Worm (Caenorhabditis elegans) whole organism, young adult: Measurements from ENCODE around the gene srh-47.

ENCODE experiments used
- D2030.7 ChIP-seq: fragments of 200-800 bp; sonication (Bioruptor generic); IDR thresholded peaks from 2 replicates; pipeline ENCODE4 v1.3.6; 2022; ENCODE audit warnings: missing genetic modification reagents, missing genetic modification characterization, missing compliant biosample characterization
- F23B12.7 ChIP-seq: sonication (generic microtip); optimal IDR thresholded peaks from 2 replicates; lab custom pipeline; 2017; ENCODE audit warnings: missing genetic modification characterization, mild to moderate bottlenecking, missing compliant biosample characterization, antibody characterized with exemption, moderate library complexity; ENCODE audit not compliant: insufficient read depth
- F33H1.4 ChIP-seq: fragments of 200-800 bp; sonication (Bioruptor generic); IDR thresholded peaks from 2 replicates; pipeline ENCODE4 v1.3.6; 2022; ENCODE audit warnings: missing genetic modification reagents, missing genetic modification characterization, missing compliant biosample characterization
- F39B2.1 ChIP-seq: fragments of 200-800 bp; sonication (Bioruptor generic); IDR thresholded peaks from 2 replicates; pipeline ENCODE4 v1.3.6; 2022; ENCODE audit warnings: missing genetic modification reagents, missing genetic modification characterization, missing compliant biosample characterization
- F57A8.1 ChIP-seq: fragments of 200-800 bp; sonication (Bioruptor generic); optimal IDR thresholded peaks from 2 replicates; lab custom pipeline; 2018; ENCODE audit warnings: mild to moderate bottlenecking, missing genetic modification characterization, moderate library complexity, missing compliant biosample characterization
- F57C9.4 ChIP-seq: sonication (generic microtip); optimal IDR thresholded peaks from 2 replicates; lab custom pipeline; 2017; ENCODE audit warnings: mild to moderate bottlenecking, missing genetic modification characterization, missing compliant biosample characterization
- K11D2.4 ChIP-seq: fragments of 200-800 bp; sonication (Bioruptor generic); IDR thresholded peaks from 2 replicates; pipeline ENCODE4 v1.3.6; 2022; ENCODE audit warnings: missing genetic modification reagents, missing genetic modification characterization, missing compliant biosample characterization
- K12H6.12 ChIP-seq: fragments of 200-800 bp; sonication (Bioruptor generic); optimal IDR thresholded peaks from 2 replicates; lab custom pipeline; 2018; ENCODE audit warnings: mild to moderate bottlenecking, missing genetic modification characterization, missing compliant biosample characterization
- Y53G8AR.9 ChIP-seq: fragments of 200-800 bp; sonication (Bioruptor generic); conservative IDR thresholded peaks from 2 replicates; pipeline ENCODE4 v1.3.6; 2022; ENCODE audit warnings: missing genetic modification reagents, missing genetic modification characterization, missing compliant biosample characterization
- Y67H2A.10 ChIP-seq: fragments of 200-800 bp; sonication (Bioruptor generic); conservative IDR thresholded peaks from 2 replicates; pipeline ENCODE4 v1.3.6; 2022; ENCODE audit warnings: missing genetic modification reagents, missing genetic modification characterization, missing compliant biosample characterization
- akir-1 ChIP-seq: fragments of 200-800 bp; sonication (Bioruptor generic); optimal IDR thresholded peaks from 2 replicates; lab custom pipeline; 2018; ENCODE audit warnings: mild to moderate bottlenecking, missing genetic modification characterization, moderate library complexity, missing compliant biosample characterization
- aptf-2 ChIP-seq: fragments of 200-800 bp; sonication (Bioruptor generic); conservative IDR thresholded peaks from 2 replicates; pipeline ENCODE4 v1.3.6; 2022; ENCODE audit warnings: missing genetic modification reagents, missing genetic modification characterization, missing compliant biosample characterization
- atf-7 ChIP-seq: sonication (generic microtip); optimal IDR thresholded peaks from 2 replicates; lab custom pipeline; 2017; ENCODE audit warnings: mild to moderate bottlenecking, missing genetic modification characterization, missing compliant biosample characterization
- athp-1 ChIP-seq: sonication (generic microtip); optimal IDR thresholded peaks from 2 replicates; lab custom pipeline; 2017; ENCODE audit warnings: mild to moderate bottlenecking, missing genetic modification characterization, missing compliant biosample characterization
- attf-5 ChIP-seq: fragments of 200-800 bp; sonication (Bioruptor generic); optimal IDR thresholded peaks from 2 replicates; lab custom pipeline; 2018; ENCODE audit warnings: mild to moderate bottlenecking, missing genetic modification characterization, missing compliant biosample characterization
- attf-6 ChIP-seq: fragments of 200-800 bp; sonication (Bioruptor generic); IDR thresholded peaks from 2 replicates; pipeline ENCODE4 v1.3.6; 2022; ENCODE audit warnings: missing genetic modification reagents, missing genetic modification characterization, missing compliant biosample characterization
- bed-1 ChIP-seq: fragments of 200-800 bp; sonication (Bioruptor generic); IDR thresholded peaks from 2 replicates; pipeline ENCODE4 v1.3.6; 2022; ENCODE audit warnings: missing genetic modification reagents, missing genetic modification characterization, missing compliant biosample characterization
- cebp-1 ChIP-seq, 2 experiments: fragments of 200-800 bp in 1 of 2; sonication (Bioruptor generic) in 1 of 2; sonication (generic microtip) in 1 of 2; IDR thresholded peaks in 1 of 2; optimal IDR thresholded peaks in 1 of 2; 2 replicates each; pipeline versions ENCODE4 v1.3.6 to Lab custom; 2017 to 2022; ENCODE audit warnings: missing compliant biosample characterization in 2 of 2, missing genetic modification characterization in 2 of 2, mild to moderate bottlenecking in 1 of 2, missing genetic modification reagents in 1 of 2, moderate library complexity in 1 of 2
- ceh-27 ChIP-seq: fragments of 200-800 bp; sonication (Bioruptor generic); optimal IDR thresholded peaks from 2 replicates; lab custom pipeline; 2018; ENCODE audit warnings: mild to moderate bottlenecking, missing genetic modification characterization, moderate library complexity, missing compliant biosample characterization
- ceh-40 ChIP-seq: fragments of 200-800 bp; sonication (Bioruptor generic); IDR thresholded peaks from 2 replicates; pipeline ENCODE4 v1.3.6; 2022; ENCODE audit warnings: missing genetic modification characterization, missing compliant biosample characterization
- dpff-1 ChIP-seq: sonication (generic microtip); optimal IDR thresholded peaks from 2 replicates; lab custom pipeline; 2017; ENCODE audit warnings: mild to moderate bottlenecking, missing genetic modification characterization, missing compliant biosample characterization
- egl-44 ChIP-seq: fragments of 200-800 bp; sonication (Bioruptor generic); IDR thresholded peaks from 2 replicates; pipeline ENCODE4 v1.3.6; 2022; ENCODE audit warnings: missing genetic modification reagents, missing genetic modification characterization, missing compliant biosample characterization
- egrh-3 ChIP-seq: fragments of 200-800 bp; sonication (Bioruptor generic); IDR thresholded peaks from 2 replicates; pipeline ENCODE4 v1.3.6; 2022; ENCODE audit warnings: missing genetic modification reagents, missing genetic modification characterization, missing compliant biosample characterization
- ekl-4 ChIP-seq: fragments of 200-800 bp; sonication (Bioruptor generic); IDR thresholded peaks from 2 replicates; pipeline ENCODE4 v1.3.6; 2022; ENCODE audit warnings: missing genetic modification reagents, missing genetic modification characterization, missing compliant biosample characterization
- hlh-12 ChIP-seq: sonication (generic microtip); optimal IDR thresholded peaks from 2 replicates; lab custom pipeline; 2016; ENCODE audit warnings: missing genetic modification characterization, missing compliant biosample characterization
- hmg-1.2 ChIP-seq: fragments of 200-800 bp; sonication (Bioruptor generic); IDR thresholded peaks from 2 replicates; pipeline ENCODE4 v1.3.6; 2022; ENCODE audit warnings: missing genetic modification reagents, missing genetic modification characterization, missing compliant biosample characterization
- hsf-1 ChIP-seq: fragments of 200-800 bp; sonication (Bioruptor generic); IDR thresholded peaks from 2 replicates; pipeline ENCODE4 v1.3.6; 2022; ENCODE audit warnings: missing genetic modification reagents, missing genetic modification characterization, missing compliant biosample characterization
- madf-6 ChIP-seq: fragments of 200-800 bp; sonication (Bioruptor generic); IDR thresholded peaks from 2 replicates; pipeline ENCODE4 v1.3.6; 2022; ENCODE audit warnings: missing genetic modification reagents, missing genetic modification characterization, missing compliant biosample characterization
- madf-8 ChIP-seq: fragments of 200-800 bp; sonication (Bioruptor generic); conservative IDR thresholded peaks from 2 replicates; pipeline ENCODE4 v1.3.6; 2022; ENCODE audit warnings: missing genetic modification reagents, missing genetic modification characterization, missing compliant biosample characterization
- mcd-1 ChIP-seq: fragments of 200-800 bp; sonication (Bioruptor generic); IDR thresholded peaks from 2 replicates; pipeline ENCODE4 v1.3.6; 2022; ENCODE audit warnings: missing genetic modification reagents, missing genetic modification characterization, missing compliant biosample characterization
- nfya-1 ChIP-seq: sonication (generic microtip); optimal IDR thresholded peaks from 2 replicates; lab custom pipeline; 2017; ENCODE audit warnings: antibody characterized with exemption, missing compliant biosample characterization, missing genetic modification characterization, borderline replicate concordance; ENCODE audit not compliant: insufficient read depth
- nfya-2 ChIP-seq: fragments of 200-800 bp; sonication (Bioruptor generic); IDR thresholded peaks from 2 replicates; pipeline ENCODE4 v1.3.6; 2022; ENCODE audit warnings: missing genetic modification reagents, missing genetic modification characterization, missing compliant biosample characterization
- nfyb-1 ChIP-seq: fragments of 200-800 bp; sonication (Bioruptor generic); IDR thresholded peaks from 2 replicates; pipeline ENCODE4 v1.3.6; 2022; ENCODE audit warnings: missing genetic modification reagents, missing genetic modification characterization, missing compliant biosample characterization
- nhr-120 ChIP-seq: fragments of 200-800 bp; sonication (Bioruptor generic); IDR thresholded peaks from 2 replicates; pipeline ENCODE4 v1.3.6; 2022; ENCODE audit warnings: missing genetic modification characterization, missing compliant biosample characterization
- nhr-80 ChIP-seq: sonication (generic microtip); optimal IDR thresholded peaks from 2 replicates; lab custom pipeline; 2016; ENCODE audit warnings: missing genetic modification characterization, missing compliant biosample characterization
- pbrm-1 ChIP-seq: fragments of 200-800 bp; sonication (Bioruptor generic); IDR thresholded peaks from 2 replicates; pipeline ENCODE4 v1.3.6; 2022; ENCODE audit warnings: missing genetic modification reagents, missing genetic modification characterization, missing compliant biosample characterization
- pha-4 ChIP-seq: fragments of 150-350 bp; sonication (generic microtip); optimal IDR thresholded peaks from 2 replicates; lab custom pipeline; 2014; ENCODE audit warnings: missing biosample characterization, missing genetic modification reagents, missing genetic modification characterization
- sea-2 ChIP-seq: fragments of 200-800 bp; sonication (Bioruptor generic); IDR thresholded peaks from 2 replicates; pipeline ENCODE4 v1.3.6; 2022; ENCODE audit warnings: missing genetic modification characterization, missing compliant biosample characterization
- snpc-1.1 ChIP-seq: sonication (generic microtip); optimal IDR thresholded peaks from 2 replicates; lab custom pipeline; 2017; ENCODE audit warnings: missing genetic modification characterization, mild to moderate bottlenecking, missing compliant biosample characterization, antibody characterized with exemption, moderate library complexity, missing genotype, missing genetic modification reagents; ENCODE audit not compliant: insufficient read depth
- snpc-4 ChIP-seq, 5 experiments: fragments of 150-350 bp in 1 of 5; sonication (generic microtip) in 4 of 5; optimal IDR thresholded peaks; 2 replicates each; lab custom pipeline; 2014 to 2018; ENCODE audit warnings: missing genetic modification characterization in 5 of 5, missing biosample characterization in 3 of 5, antibody characterized with exemption in 2 of 5, mild to moderate bottlenecking in 2 of 5, missing compliant biosample characterization in 2 of 5, missing genotype in 2 of 5, moderate library complexity in 2 of 5, missing genetic modification reagents in 1 of 5
- somi-1 ChIP-seq: fragments of 200-800 bp; sonication (Bioruptor generic); optimal IDR thresholded peaks from 2 replicates; lab custom pipeline; 2018; ENCODE audit warnings: mild to moderate bottlenecking, missing genetic modification characterization, missing compliant biosample characterization
- unc-130 ChIP-seq: sonication (generic microtip); optimal IDR thresholded peaks from 2 replicates; lab custom pipeline; 2016; ENCODE audit warnings: missing genetic modification reagents, missing genetic modification characterization, missing compliant biosample characterization
- zim-3 ChIP-seq: sonication (generic microtip); optimal IDR thresholded peaks from 2 replicates; lab custom pipeline; 2017; ENCODE audit warnings: mild to moderate bottlenecking, missing genetic modification characterization, moderate library complexity, missing compliant biosample characterization
- ztf-25 ChIP-seq: fragments of 200-800 bp; sonication (Bioruptor generic); IDR thresholded peaks from 2 replicates; pipeline ENCODE4 v1.3.6; 2022; ENCODE audit warnings: missing genetic modification reagents, missing genetic modification characterization, missing compliant biosample characterization
- ztf-3 ChIP-seq: fragments of 200-800 bp; sonication (Bioruptor generic); optimal IDR thresholded peaks from 2 replicates; lab custom pipeline; 2018; ENCODE audit warnings: mild to moderate bottlenecking, missing genetic modification characterization, missing compliant biosample characterization

Gene srh-47

ce11 chrV:11314025-11314880 lies 13.8 kb upstream of the srh-47 start (continued):
- TF ChIP-seq somi-1 (GFP tag; lab: Kevin White, UChicago), result peak; percentile 95
- TF ChIP-seq nfya-1, result no peak
- TF ChIP-seq akir-1 (GFP tag; lab: Kevin White, UChicago), result peak; percentile 86
- peak; percentile 89 for TF ChIP-seq dpff-1 (tag; lab: Kevin White, UChicago)
- peak; percentile 90 for TF ChIP-seq madf-6
- TF ChIP-seq egrh-3, result peak; percentile 73
- TF ChIP-seq nhr-120, result peak; percentile 99
- peak; percentile 67 for TF ChIP-seq F33H1.4
- TF ChIP-seq hsf-1 (GFP tag; lab: Robert Waterston, UW), result peak; percentile 78
- TF ChIP-seq F57C9.4 (tag; lab: Kevin White, UChicago), result peak; percentile 96
- TF ChIP-seq bed-1 (GFP tag; lab: Robert Waterston, UW), result peak; percentile 98
- peak; percentile 29; the same call in 1 of the 2 replicates for TF ChIP-seq F39B2.1 (GFP tag; lab: Robert Waterston, UW)
- TF ChIP-seq ceh-27 (GFP tag; lab: Kevin White, UChicago), result peak; percentile 99
- peak; percentile 92 for TF ChIP-seq ztf-3 (GFP tag; lab: Kevin White, UChicago)
- TF ChIP-seq K11D2.4 (GFP tag; lab: Robert Waterston, UW), result peak; percentile 89
- TF ChIP-seq attf-5, result peak; percentile 96
- peak; percentile 94 for TF ChIP-seq sea-2 (GFP tag; lab: Robert Waterston, UW)
- peak; percentile 85 for TF ChIP-seq cebp-1 (GFP tag; IDR thresholded peaks at IDR 0.05; lab: Robert Waterston, UW)
- TF ChIP-seq cebp-1 (tag; optimal IDR thresholded peaks at IDR 0.05; lab: Kevin White, UChicago), result peak; percentile 93
- peak; percentile 98 for TF ChIP-seq athp-1
- TF ChIP-seq attf-6, result peak; percentile 88
- no peak for TF ChIP-seq pha-4 (tag; lab: Kevin White, UChicago)
- TF ChIP-seq F23B12.7 (tag; lab: Kevin White, UChicago), result peak; percentile 92
- TF ChIP-seq Y53G8AR.9 (GFP tag; lab: Robert Waterston, UW), result peak; percentile 96
- TF ChIP-seq nfyb-1 (GFP tag; lab: Robert Waterston, UW), result peak; percentile 97
- peak; percentile 95 for TF ChIP-seq ekl-4 (GFP tag; lab: Robert Waterston, UW)
- TF ChIP-seq hlh-12 (tag; lab: Kevin White, UChicago), result peak; percentile 90
- peak; percentile 99 for TF ChIP-seq ztf-25 (GFP tag; lab: Robert Waterston, UW)
- peak; percentile 92 for TF ChIP-seq D2030.7 (GFP tag; lab: Robert Waterston, UW)
- peak; percentile 87 for TF ChIP-seq snpc-4 (GFP tag; optimal IDR thresholded peaks at IDR 0.05; lab: Kevin White, UChicago)
- TF ChIP-seq snpc-4 (tag; optimal IDR thresholded peaks at IDR 0.05; lab: Kevin White, UChicago), result peak; percentile 68 to 91 (median 88)
- peak; percentile 96 for TF ChIP-seq ceh-40 (GFP tag; lab: Robert Waterston, UW)
- TF ChIP-seq hmg-1.2, result peak; percentile 90
- peak; percentile 99 for TF ChIP-seq egl-44 (GFP tag; lab: Robert Waterston, UW)
- TF ChIP-seq F57A8.1 (GFP tag; lab: Kevin White, UChicago), result peak; percentile 99
- peak; percentile 86 for TF ChIP-seq mcd-1 (GFP tag; lab: Robert Waterston, UW)
- peak; percentile 87 for TF ChIP-seq snpc-1.1
- TF ChIP-seq K12H6.12, result peak; percentile 90
- TF ChIP-seq madf-8 (GFP tag; lab: Robert Waterston, UW), result peak; percentile 65
- peak; percentile 80 for TF ChIP-seq nhr-80 (tag; lab: Kevin White, UChicago)
- TF ChIP-seq aptf-2 (GFP tag; lab: Robert Waterston, UW), result peak; percentile 84
- TF ChIP-seq Y67H2A.10 (GFP tag; lab: Robert Waterston, UW), result peak; percentile 88
- TF ChIP-seq nfya-2 (GFP tag; lab: Robert Waterston, UW), result peak; percentile 92; the same call in 1 of the 2 replicates
- TF ChIP-seq atf-7 (tag; lab: Kevin White, UChicago), result peak; percentile 95
- TF ChIP-seq pbrm-1 (GFP tag; lab: Robert Waterston, UW), result peak; percentile 94
- peak; percentile 99 for TF ChIP-seq zim-3 (tag; lab: Kevin White, UChicago)
- TF ChIP-seq unc-130 (GFP tag; lab: Kevin White, UChicago), result peak; percentile 93
